Worm (Caenorhabditis elegans) whole organism, young adult: ENCODE measurements around the gene hmg-5.
A peak's percentile ranks its signal among the peaks of the same experiment; 100 is the strongest.

Experiments
- B0336.3 ChIP-seq: fragments of 200-800 bp; sonication (Bioruptor generic); IDR thresholded peaks from 2 replicates; pipeline ENCODE4 v1.3.6; 2022; ENCODE audit warnings: missing genetic modification characterization, missing compliant biosample characterization
- C17E4.6 ChIP-seq: fragments of 200-800 bp; sonication (Bioruptor generic); IDR thresholded peaks from 2 replicates; pipeline ENCODE4 v1.3.6; 2022; ENCODE audit warnings: missing genetic modification reagents, missing genetic modification characterization, missing compliant biosample characterization
- F23B12.7 ChIP-seq: sonication (generic microtip); optimal IDR thresholded peaks from 2 replicates; lab custom pipeline; 2017; ENCODE audit warnings: missing genetic modification characterization, mild to moderate bottlenecking, missing compliant biosample characterization, antibody characterized with exemption, moderate library complexity; ENCODE audit not compliant: insufficient read depth
- F33H1.4 ChIP-seq: fragments of 200-800 bp; sonication (Bioruptor generic); IDR thresholded peaks from 2 replicates; pipeline ENCODE4 v1.3.6; 2022; ENCODE audit warnings: missing genetic modification reagents, missing genetic modification characterization, missing compliant biosample characterization
- F55B11.4 ChIP-seq: sonication (generic microtip); optimal IDR thresholded peaks from 2 replicates; lab custom pipeline; 2016; ENCODE audit warnings: missing compliant biosample characterization, missing genetic modification characterization, borderline replicate concordance; ENCODE audit not compliant: insufficient read depth
- T07F8.4 ChIP-seq: sonication (generic microtip); optimal IDR thresholded peaks from 2 replicates; lab custom pipeline; 2016; ENCODE audit warnings: mild to moderate bottlenecking, missing genetic modification characterization, moderate library complexity, missing compliant biosample characterization
- Y53G8AR.9 ChIP-seq: fragments of 200-800 bp; sonication (Bioruptor generic); conservative IDR thresholded peaks from 2 replicates; pipeline ENCODE4 v1.3.6; 2022; ENCODE audit warnings: missing genetic modification reagents, missing genetic modification characterization, missing compliant biosample characterization
- Y79H2A.3 ChIP-seq: fragments of 200-800 bp; sonication (Bioruptor generic); conservative IDR thresholded peaks from 2 replicates; pipeline ENCODE4 v1.3.6; 2022; ENCODE audit warnings: missing genetic modification reagents, missing genetic modification characterization, missing compliant biosample characterization
- ccch-3 ChIP-seq: fragments of 200-800 bp; sonication (Bioruptor generic); optimal IDR thresholded peaks from 2 replicates; lab custom pipeline; 2018; ENCODE audit warnings: mild to moderate bottlenecking, missing genetic modification characterization, missing compliant biosample characterization
- chd-7 ChIP-seq: sonication (generic microtip); optimal IDR thresholded peaks from 2 replicates; lab custom pipeline; 2016; ENCODE audit warnings: mild to moderate bottlenecking, missing genetic modification characterization, moderate library complexity, missing compliant biosample characterization
- dox-1 ChIP-seq: fragments of 200-800 bp; sonication (Bioruptor generic); IDR thresholded peaks from 2 replicates; pipeline ENCODE4 v1.3.6; 2022; ENCODE audit warnings: missing genetic modification reagents, missing genetic modification characterization, missing compliant biosample characterization
- efl-1 ChIP-seq: fragments of 150-350 bp; optimal IDR thresholded peaks from 2 replicates; lab custom pipeline; 2014; ENCODE audit warnings: missing biosample characterization, missing genetic modification reagents, missing genetic modification characterization
- gei-17 ChIP-seq: fragments of 200-800 bp; sonication (Bioruptor generic); optimal IDR thresholded peaks from 2 replicates; lab custom pipeline; 2018; ENCODE audit warnings: mild to moderate bottlenecking, missing genetic modification characterization, missing compliant biosample characterization
- hmg-1.2 ChIP-seq: fragments of 200-800 bp; sonication (Bioruptor generic); IDR thresholded peaks from 2 replicates; pipeline ENCODE4 v1.3.6; 2022; ENCODE audit warnings: missing genetic modification reagents, missing genetic modification characterization, missing compliant biosample characterization
- hmg-20 ChIP-seq: fragments of 200-800 bp; sonication (Bioruptor generic); IDR thresholded peaks from 2 replicates; pipeline ENCODE4 v1.3.6; 2022; ENCODE audit warnings: missing genetic modification reagents, missing genetic modification characterization, missing compliant biosample characterization
- hrde-1 ChIP-seq: sonication (generic microtip); optimal IDR thresholded peaks from 2 replicates; lab custom pipeline; 2016; ENCODE audit warnings: missing genetic modification characterization, mild to moderate bottlenecking, missing compliant biosample characterization, moderate library complexity, missing genotype, missing genetic modification reagents, borderline replicate concordance
- hsf-1 ChIP-seq: fragments of 200-800 bp; sonication (Bioruptor generic); IDR thresholded peaks from 2 replicates; pipeline ENCODE4 v1.3.6; 2022; ENCODE audit warnings: missing genetic modification reagents, missing genetic modification characterization, missing compliant biosample characterization
- let-526 ChIP-seq: fragments of 200-800 bp; sonication (Bioruptor generic); IDR thresholded peaks from 2 replicates; pipeline ENCODE4 v1.3.6; 2022; ENCODE audit warnings: missing genetic modification reagents, missing genetic modification characterization, missing compliant biosample characterization
- let-607 ChIP-seq, 2 experiments: fragments of 200-800 bp in 1 of 2; sonication (Bioruptor generic) in 1 of 2; sonication (generic microtip) in 1 of 2; optimal IDR thresholded peaks; 2 replicates each; lab custom pipeline; 2016 to 2018; ENCODE audit warnings: mild to moderate bottlenecking in 2 of 2, missing compliant biosample characterization in 2 of 2, missing genetic modification characterization in 2 of 2, moderate library complexity in 2 of 2, missing genotype in 1 of 2
- lsy-27 ChIP-seq: sonication (generic microtip); optimal IDR thresholded peaks from 2 replicates; lab custom pipeline; 2017; ENCODE audit warnings: missing genetic modification characterization, mild to moderate bottlenecking, missing compliant biosample characterization, antibody characterized with exemption, missing genotype, borderline replicate concordance; ENCODE audit not compliant: insufficient read depth
- nfya-1 ChIP-seq: sonication (generic microtip); optimal IDR thresholded peaks from 2 replicates; lab custom pipeline; 2017; ENCODE audit warnings: antibody characterized with exemption, missing compliant biosample characterization, missing genetic modification characterization, borderline replicate concordance; ENCODE audit not compliant: insufficient read depth
- nhr-80 ChIP-seq: sonication (generic microtip); optimal IDR thresholded peaks from 2 replicates; lab custom pipeline; 2016; ENCODE audit warnings: missing genetic modification characterization, missing compliant biosample characterization
- nhr-90 ChIP-seq: sonication (generic microtip); optimal IDR thresholded peaks from 2 replicates; lab custom pipeline; 2016; ENCODE audit warnings: missing genotype, mild to moderate bottlenecking, missing genetic modification characterization, missing compliant biosample characterization
- pbrm-1 ChIP-seq: fragments of 200-800 bp; sonication (Bioruptor generic); IDR thresholded peaks from 2 replicates; pipeline ENCODE4 v1.3.6; 2022; ENCODE audit warnings: missing genetic modification reagents, missing genetic modification characterization, missing compliant biosample characterization
- pha-4 ChIP-seq: fragments of 150-350 bp; sonication (generic microtip); optimal IDR thresholded peaks from 2 replicates; lab custom pipeline; 2014; ENCODE audit warnings: missing biosample characterization, missing genetic modification reagents, missing genetic modification characterization
- sdz-38 ChIP-seq: sonication (generic microtip); optimal IDR thresholded peaks from 2 replicates; lab custom pipeline; 2016; ENCODE audit warnings: missing genotype, missing genetic modification characterization, missing compliant biosample characterization
- sea-2 ChIP-seq: fragments of 200-800 bp; sonication (Bioruptor generic); IDR thresholded peaks from 2 replicates; pipeline ENCODE4 v1.3.6; 2022; ENCODE audit warnings: missing genetic modification characterization, missing compliant biosample characterization
- snpc-1.1 ChIP-seq: sonication (generic microtip); optimal IDR thresholded peaks from 2 replicates; lab custom pipeline; 2017; ENCODE audit warnings: missing genetic modification characterization, mild to moderate bottlenecking, missing compliant biosample characterization, antibody characterized with exemption, moderate library complexity, missing genotype, missing genetic modification reagents; ENCODE audit not compliant: insufficient read depth
- snpc-3.4 ChIP-seq: sonication (generic microtip); optimal IDR thresholded peaks from 2 replicates; lab custom pipeline; 2017; ENCODE audit warnings: missing genetic modification characterization, mild to moderate bottlenecking, missing compliant biosample characterization, antibody characterized with exemption, moderate library complexity, missing genotype, missing genetic modification reagents
- sptf-2 ChIP-seq: fragments of 200-800 bp; sonication (Bioruptor generic); optimal IDR thresholded peaks from 2 replicates; lab custom pipeline; 2018; ENCODE audit warnings: mild to moderate bottlenecking, missing genetic modification characterization, missing compliant biosample characterization
- unc-130 ChIP-seq: sonication (generic microtip); optimal IDR thresholded peaks from 2 replicates; lab custom pipeline; 2016; ENCODE audit warnings: missing genetic modification reagents, missing genetic modification characterization, missing compliant biosample characterization
- ztf-28 ChIP-seq: fragments of 200-800 bp; sonication (Bioruptor generic); IDR thresholded peaks from 2 replicates; pipeline ENCODE4 v1.3.6; 2022; ENCODE audit warnings: missing genetic modification reagents, missing genetic modification characterization, missing compliant biosample characterization

Gene hmg-5

DNA sequence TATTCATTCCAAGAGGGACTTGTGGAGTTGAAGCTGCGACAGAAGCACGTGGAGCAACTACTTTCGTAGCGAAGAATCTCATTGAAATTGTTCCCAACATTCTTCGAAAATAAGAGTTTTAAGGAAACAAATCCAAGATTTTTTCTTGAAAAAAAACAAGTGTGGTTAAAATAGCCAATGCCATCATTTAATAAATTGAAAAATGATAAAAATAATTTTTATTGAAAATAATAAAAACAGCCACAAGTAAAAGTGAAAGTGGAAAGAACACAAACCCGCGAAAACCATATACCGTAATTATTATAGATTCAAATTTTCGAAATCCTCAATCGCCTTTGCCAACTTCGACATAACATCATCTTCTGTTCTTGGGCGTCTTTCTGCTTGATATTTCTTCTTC, at the start of gene hmg-5:
Gene hmg-5 (minus strand): TSS at position 101 of the 400 bp plus-strand sequence.
- TF ChIP-seq nhr-80 (tag; lab: Kevin White, UChicago) (no peak), Y79H2A.3 (GFP tag; lab: Robert Waterston, UW) (no peak), snpc-3.4 (tag; lab: Kevin White, UChicago) (no peak), sdz-38 (tag; lab: Kevin White, UChicago) (no peak), let-607 (tag; optimal IDR thresholded peaks at IDR 0.05; lab: Kevin White, UChicago) (no peak), gei-17 (GFP tag; lab: Kevin White, UChicago) (no peak), hrde-1 (tag; lab: Kevin White, UChicago) (no peak), efl-1 (GFP tag; lab: Kevin White, UChicago) (no peak), pha-4 (no peak), hmg-20 (GFP tag; lab: Robert Waterston, UW) (no peak), pbrm-1 (no peak), C17E4.6 (GFP tag; lab: Robert Waterston, UW) (no peak), let-526 (GFP tag; lab: Robert Waterston, UW) (no peak), lsy-27 (no peak), F23B12.7 (no peak)

- TF ChIP-seq F55B11.4 (no peak), nhr-90 (tag; lab: Kevin White, UChicago) (no peak), ztf-28 (no peak), snpc-1.1 (tag; lab: Kevin White, UChicago) (no peak), unc-130 (GFP tag; lab: Kevin White, UChicago) (no peak), chd-7 (tag; lab: Kevin White, UChicago) (no peak)
These were observed 46.4 kb upstream of the hmg-5 start for ce11 chrIV:7692451-7692850.

DNA sequence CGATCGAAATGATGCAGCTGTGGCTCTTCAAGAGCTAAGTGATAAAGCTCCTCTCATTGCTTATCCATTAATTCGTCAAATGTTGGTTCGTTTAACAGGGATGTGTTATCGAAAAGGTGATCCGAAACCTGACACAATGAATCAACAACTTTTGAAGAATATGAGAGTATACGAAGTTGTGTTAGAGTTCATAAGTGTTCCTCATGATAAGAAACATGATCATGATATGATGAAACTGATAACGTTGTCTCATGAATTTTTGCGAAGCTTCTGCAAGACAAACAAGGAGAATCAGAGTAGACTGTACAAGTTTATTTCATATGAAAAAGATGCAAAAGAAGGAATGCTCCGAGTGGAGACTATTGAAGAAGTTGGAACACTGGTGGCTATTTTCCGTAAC, 43.3 kb upstream of the hmg-5 start:
- TF ChIP-seq nhr-80 (tag; lab: Kevin White, UChicago) (peak; percentile 46), sea-2 (GFP tag; lab: Robert Waterston, UW) (no peak)
- TF ChIP-seq, all 124 proteins: peak for 1

DNA sequence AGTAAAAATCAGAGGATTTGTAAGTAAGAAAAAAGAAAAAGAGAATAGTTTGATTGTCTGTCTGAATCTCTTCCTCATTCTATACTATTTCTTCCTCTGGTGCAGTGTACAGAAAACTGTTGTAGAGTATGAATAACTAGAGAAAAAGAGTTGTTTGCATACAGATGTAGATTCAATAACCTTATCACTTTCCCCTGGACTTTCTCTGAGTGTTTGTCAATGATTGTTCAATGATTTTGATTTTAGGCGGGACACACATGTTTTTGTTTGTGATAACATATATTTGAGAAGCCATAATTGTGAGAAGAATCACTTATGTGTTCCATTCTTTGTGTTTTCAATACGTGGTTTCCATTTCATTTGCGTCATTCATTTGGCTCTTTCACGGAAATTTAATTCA, 33.1 kb upstream of the hmg-5 start:
- TF ChIP-seq nhr-80 (tag; lab: Kevin White, UChicago), result peak; percentile 61
- no peak for TF ChIP-seq T07F8.4 (tag; lab: Kevin White, UChicago)
- TF ChIP-seq, all 124 proteins: peak for 1

DNA sequence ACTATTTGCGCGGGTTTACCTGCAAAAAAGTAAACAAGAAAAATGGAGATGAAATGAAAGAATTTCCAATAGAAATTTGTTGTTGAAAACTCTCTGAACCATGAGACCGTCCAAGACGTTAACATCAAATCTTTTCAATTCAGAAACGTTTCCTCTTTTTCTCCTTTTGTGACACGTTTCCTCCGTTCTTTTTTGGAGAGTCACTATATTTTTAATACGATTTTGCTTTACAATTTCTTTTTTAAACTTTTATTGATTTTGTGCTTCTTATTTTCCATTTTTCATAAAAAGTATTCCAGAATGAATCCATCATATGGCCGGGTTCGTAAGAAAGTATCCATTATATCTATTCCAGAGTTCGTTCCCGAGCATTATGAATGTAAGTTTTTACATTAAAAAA, 28.9 kb upstream of the hmg-5 start, which contains the start of gene itr-1:
Gene itr-1 (plus strand): TSS at position 301 of the 400 bp plus-strand sequence.
- TF ChIP-seq sptf-2 (GFP tag; lab: Kevin White, UChicago) (no peak), hsf-1 (GFP tag; lab: Robert Waterston, UW) (no peak), ccch-3 (GFP tag; lab: Kevin White, UChicago) (no peak), nfya-1 (tag; lab: Kevin White, UChicago) (no peak), Y53G8AR.9 (GFP tag; lab: Robert Waterston, UW) (no peak), hmg-1.2 (no peak), F33H1.4 (GFP tag; lab: Robert Waterston, UW) (no peak), hmg-20 (GFP tag; lab: Robert Waterston, UW) (no peak), lsy-27 (no peak), B0336.3 (GFP tag; lab: Robert Waterston, UW) (no peak), dox-1 (GFP tag; lab: Robert Waterston, UW) (no peak)
